Fruit fly (Drosophila melanogaster): ENCODE results near the gene CG7888.
A peak's percentile ranks its signal among the peaks of the same experiment; 100 is the strongest.

The CG7888 gene

dm6 chr3L:11084557-11085231, 30.9 kb downstream of the CG7888 start (continued):
- peak; percentile 73 for TF ChIP-seq pros (GFP tag; optimal IDR thresholded peaks at IDR 0.05)
- TF ChIP-seq Eip74EF (GFP tag; optimal IDR thresholded peaks at IDR 0.05), result peak in 1 of 2 experiments; percentile 98
- peak; percentile 86; the same call in 2 of the 3 replicates for TF ChIP-seq Optix (GFP tag; IDR thresholded peaks at IDR 0.05)
- peak; percentile 91 for TF ChIP-seq psq (GFP tag; optimal IDR thresholded peaks at IDR 0.05)
- peak; percentile 94 for TF ChIP-seq HmgZ (tag; optimal IDR thresholded peaks at IDR 0.05)
- peak; percentile 89 for TF ChIP-seq twi (tag; optimal IDR thresholded peaks at IDR 0.05)
- peak; percentile 76; the same call in 1 of the 2 replicates for TF ChIP-seq MBD-R2 (GFP tag; IDR thresholded peaks at IDR 0.05)
- TF ChIP-seq Gug (GFP tag; IDR thresholded peaks at IDR 0.05), result peak; percentile 87
- TF ChIP-seq CG5245 (GFP tag; optimal IDR thresholded peaks at IDR 0.05), result peak; percentile 96
- TF ChIP-seq exex (tag; optimal IDR thresholded peaks at IDR 0.05), result peak; percentile 22
- peak; percentile 94 for TF ChIP-seq Bteb2 (GFP tag; optimal IDR thresholded peaks at IDR 0.05)
- peak; percentile 82; the same call in 2 of the 3 replicates for TF ChIP-seq Dbx (GFP tag; IDR thresholded peaks at IDR 0.05)
- TF ChIP-seq lola (GFP tag; optimal IDR thresholded peaks at IDR 0.05), result peak in 1 of 3 experiments; percentile 98
- TF ChIP-seq Ptx1 (GFP tag; IDR thresholded peaks at IDR 0.05), result peak; percentile 97
- peak; percentile 94 for TF ChIP-seq CG4707 (GFP tag; optimal IDR thresholded peaks at IDR 0.05)
- peak; percentile 92 for TF ChIP-seq CG4854 (GFP tag; optimal IDR thresholded peaks at IDR 0.05)
- peak; percentile 89 for TF ChIP-seq Meics (GFP tag; optimal IDR thresholded peaks at IDR 0.05)
- TF ChIP-seq CG9797 (GFP tag; optimal IDR thresholded peaks at IDR 0.05), result peak; percentile 46
- peak; percentile 95 for TF ChIP-seq CrebB (tag; optimal IDR thresholded peaks at IDR 0.05)
- peak; percentile 95 for TF ChIP-seq jumu (GFP tag; optimal IDR thresholded peaks at IDR 0.05)
- peak; percentile 98 for TF ChIP-seq Awh (GFP tag; IDR thresholded peaks at IDR 0.05)
- TF ChIP-seq CG31441 (GFP tag; IDR thresholded peaks at IDR 0.05), result peak; percentile 97
- TF ChIP-seq CG4424 (GFP tag; optimal IDR thresholded peaks at IDR 0.05), result peak; percentile 98
- TF ChIP-seq Hmx (GFP tag; optimal IDR thresholded peaks at IDR 0.05), result peak; percentile 89
- TF ChIP-seq CG6683 (GFP tag; optimal IDR thresholded peaks at IDR 0.05), result peak; percentile 89
- TF ChIP-seq br (optimal IDR thresholded peaks at IDR 0.05), result no peak
- TF ChIP-seq Xbp1 (GFP tag; optimal IDR thresholded peaks at IDR 0.05), result peak; percentile 97
- TF ChIP-seq CG12299 (tag; optimal IDR thresholded peaks at IDR 0.05), result peak; percentile 94
- TF ChIP-seq zen (tag; optimal IDR thresholded peaks at IDR 0.05), result peak; percentile 94
- TF ChIP-seq ro (GFP tag; IDR thresholded peaks at IDR 0.05), result peak; percentile 86
- TF ChIP-seq oc (tag; optimal IDR thresholded peaks at IDR 0.05), result peak; percentile 98
- no peak for TF ChIP-seq Doc3 (GFP tag; IDR thresholded peaks at IDR 0.05; ENCODE audit: partially characterized antibody)
- TF ChIP-seq wdn (GFP tag; IDR thresholded peaks at IDR 0.05), result peak; percentile 84
- TF ChIP-seq emc (GFP tag; optimal IDR thresholded peaks at IDR 0.05), result peak; percentile 82
- peak; percentile 94 for TF ChIP-seq en (GFP tag; optimal IDR thresholded peaks at IDR 0.05)
- TF ChIP-seq Rfx (GFP tag; IDR thresholded peaks at IDR 0.05), result peak; percentile 95
- peak; percentile 97 for TF ChIP-seq CG11504 (tag; optimal IDR thresholded peaks at IDR 0.05)
- peak; percentile 98 for TF ChIP-seq CG2202 (tag; optimal IDR thresholded peaks at IDR 0.05)
- TF ChIP-seq CG14860 (GFP tag; IDR thresholded peaks at IDR 0.05; ENCODE audit: partially characterized antibody), result no peak
- TF ChIP-seq pnt (GFP tag; optimal IDR thresholded peaks at IDR 0.05), result peak; percentile 96
- peak; percentile 95 for TF ChIP-seq crc (GFP tag; optimal IDR thresholded peaks at IDR 0.05)
- peak; percentile 82 for TF ChIP-seq Elba2 (GFP tag; optimal IDR thresholded peaks at IDR 0.05)
- no peak for TF ChIP-seq ato (GFP tag; IDR thresholded peaks at IDR 0.05; ENCODE audit: partially characterized antibody)
- TF ChIP-seq B-H2 (GFP tag; optimal IDR thresholded peaks at IDR 0.05), result no peak
- TF ChIP-seq mam (GFP tag; optimal IDR thresholded peaks at IDR 0.05), result peak; percentile 92
- TF ChIP-seq toy (GFP tag; IDR thresholded peaks at IDR 0.05), result peak; percentile 77
- TF ChIP-seq CG7745 (tag; optimal IDR thresholded peaks at IDR 0.05), result peak; percentile 91
- TF ChIP-seq Myb (GFP tag; optimal IDR thresholded peaks at IDR 0.05), result peak; percentile 81
- peak; percentile 92 for TF ChIP-seq disco-r (GFP tag; optimal IDR thresholded peaks at IDR 0.05)

Measured in whole organism, embryonic.